Worm (Caenorhabditis elegans): ENCODE results near the gene srx-68.

The srx-68 gene

ce11 chrV:3877242-3877641, 35.3 kb upstream of the srx-68 start:
- no peak for TF ChIP-seq ZK546.5 (tag; optimal IDR thresholded peaks at IDR 0.05)
- TF ChIP-seq fkh-10 (GFP tag; optimal IDR thresholded peaks at IDR 0.05) = no peak

- no peak for TF ChIP-seq nhr-77 (tag; optimal IDR thresholded peaks at IDR 0.05)
- TF ChIP-seq sea-2 (GFP tag; optimal IDR thresholded peaks at IDR 0.05) = no peak
- no peak for TF ChIP-seq lin-39 (tag; optimal IDR thresholded peaks at IDR 0.05)
- TF ChIP-seq pha-4 (tag; optimal IDR thresholded peaks at IDR 0.05) = no peak
- no peak for TF ChIP-seq zag-1 (tag; optimal IDR thresholded peaks at IDR 0.05)
- TF ChIP-seq egl-27 (tag; optimal IDR thresholded peaks at IDR 0.05) = no peak
- no peak for TF ChIP-seq daf-12 (tag; optimal IDR thresholded peaks at IDR 0.05)
- TF ChIP-seq ZK546.5 (tag; optimal IDR thresholded peaks at IDR 0.05) = no peak
- no peak for TF ChIP-seq nhr-12 (tag; optimal IDR thresholded peaks at IDR 0.05)
These were observed 34.3 kb upstream of the srx-68 start, which contains the start of gene nhr-159 for ce11 chrV:3878223-3878622. TSS of gene nhr-159 (minus strand) at chrV:3878323.

- TF ChIP-seq sea-2 (GFP tag; optimal IDR thresholded peaks at IDR 0.05) (no peak), pha-4 (tag; optimal IDR thresholded peaks at IDR 0.05) (no peak), jun-1 (tag; optimal IDR thresholded peaks at IDR 0.05) (no peak), aly-2 (tag; optimal IDR thresholded peaks at IDR 0.05) (no peak), elt-2 (tag; optimal IDR thresholded peaks at IDR 0.05) (no peak), mml-1 (tag; optimal IDR thresholded peaks at IDR 0.05) (no peak), R02D3.7 (tag; optimal IDR thresholded peaks at IDR 0.05) (no peak), lsy-12 (tag; optimal IDR thresholded peaks at IDR 0.05) (no peak), ZK546.5 (tag; optimal IDR thresholded peaks at IDR 0.05) (no peak), eor-1 (tag; optimal IDR thresholded peaks at IDR 0.05) (no peak), elt-1 (tag; optimal IDR thresholded peaks at IDR 0.05) (no peak), tbx-2 (tag; optimal IDR thresholded peaks at IDR 0.05) (no peak)
These were observed 28.0 kb upstream of the srx-68 start for ce11 chrV:3884550-3884949.

ce11 chrV:3886104-3886503, 26.5 kb upstream of the srx-68 start, which contains the start of gene nhr-124:
TSS of gene nhr-124 (minus strand) at chrV:3886204.
- no peak for TF ChIP-seq ceh-16 (tag; optimal IDR thresholded peaks at IDR 0.05)
- TF ChIP-seq fkh-2 (tag; optimal IDR thresholded peaks at IDR 0.05) = no peak
- no peak for TF ChIP-seq snpc-4 (tag; optimal IDR thresholded peaks at IDR 0.05)
- no peak for TF ChIP-seq lsy-12 (tag; optimal IDR thresholded peaks at IDR 0.05)
- TF ChIP-seq unc-62 (GFP tag; optimal IDR thresholded peaks at IDR 0.05) = no peak
- TF ChIP-seq nfya-1 (tag; optimal IDR thresholded peaks at IDR 0.05; ENCODE audit: insufficient read depth) = no peak
- TF ChIP-seq ztf-4 (tag; optimal IDR thresholded peaks at IDR 0.05) = no peak
- TF ChIP-seq tbx-2 (tag; optimal IDR thresholded peaks at IDR 0.05) = no peak
- no peak for TF ChIP-seq nhr-67 (tag; optimal IDR thresholded peaks at IDR 0.05)
- TF ChIP-seq pqm-1 (tag; optimal IDR thresholded peaks at IDR 0.05) = no peak

ce11 chrV:3889113-3889512, 23.5 kb upstream of the srx-68 start, which contains the start of gene C17E7.13:
TSS of gene C17E7.13 (minus strand) at chrV:3889288.
- TF ChIP-seq nhr-43 (tag; optimal IDR thresholded peaks at IDR 0.05; ENCODE audit: poor library complexity, severe bottlenecking) (no peak), daf-12 (tag; optimal IDR thresholded peaks at IDR 0.05) (no peak), hmg-11 (tag; optimal IDR thresholded peaks at IDR 0.05) (no peak), nhr-237 (tag; optimal IDR thresholded peaks at IDR 0.05) (no peak), egl-5 (tag; optimal IDR thresholded peaks at IDR 0.05) (no peak), ztf-4 (tag; optimal IDR thresholded peaks at IDR 0.05) (no peak), pqm-1 (tag; optimal IDR thresholded peaks at IDR 0.05) (peak; percentile 14), elt-2 (tag; optimal IDR thresholded peaks at IDR 0.05) (peak; percentile 25), mdl-1 (tag; optimal IDR thresholded peaks at IDR 0.05) (no peak), elt-1 (tag; optimal IDR thresholded peaks at IDR 0.05) (no peak), sea-2 (GFP tag; optimal IDR thresholded peaks at IDR 0.05) (no peak), nhr-23 (tag; optimal IDR thresholded peaks at IDR 0.05) (no peak), skn-1 (tag; optimal IDR thresholded peaks at IDR 0.05) (no peak), ZK546.5 (tag; optimal IDR thresholded peaks at IDR 0.05) (no peak), ceh-28 (tag; optimal IDR thresholded peaks at IDR 0.05) (no peak)

Measured in whole organism, L3 larva.